Fruit fly (Drosophila melanogaster): Measurements from ENCODE around the gene CG8329.

- TF ChIP-seq dl (GFP tag; optimal IDR thresholded peaks at IDR 0.05; ENCODE audit: insufficient read depth in 1 of 2, partially characterized antibody in 2 of 2) (no peak), usp (GFP tag; optimal IDR thresholded peaks at IDR 0.05) (no peak), Dif (GFP tag; optimal IDR thresholded peaks at IDR 0.05; ENCODE audit: partially characterized antibody) (no peak), foxo (GFP tag; optimal IDR thresholded peaks at IDR 0.05) (no peak), h (GFP tag; optimal IDR thresholded peaks at IDR 0.05) (no peak), CG9705 (GFP tag; optimal IDR thresholded peaks at IDR 0.05) (no peak), fru (GFP tag; optimal IDR thresholded peaks at IDR 0.05) (no peak), br (GFP tag; optimal IDR thresholded peaks at IDR 0.05) (no peak)
These were observed 5.8 kb downstream of the CG8329 start, which contains the start of gene CNMaR for dm6 chr3L:9643762-9644161.

All from whole organism, wandering third instar larva.